Fruit fly (Drosophila melanogaster) whole organism, adult: Measurements from ENCODE around the gene DnaJ-1.

Experiments used
- CG11617 ChIP-seq: fragments of 200-800 bp; sonication (Bioruptor generic); optimal IDR thresholded peaks from 2 replicates; lab custom pipeline; 2017; ENCODE audit warnings: mild to moderate bottlenecking, missing biosample characterization, missing genetic modification reagents, missing genetic modification characterization
- CG12768 ChIP-seq: fragments of 200-800 bp; sonication (Bioruptor generic); optimal IDR thresholded peaks from 2 replicates; lab custom pipeline; 2017; ENCODE audit warnings: missing biosample characterization, missing genetic modification characterization, mild to moderate bottlenecking, moderate library complexity, missing genetic modification reagents
- CG14711 ChIP-seq: fragments of 200-800 bp; sonication (Bioruptor generic); optimal IDR thresholded peaks from 2 replicates; lab custom pipeline; 2018; ENCODE audit warnings: missing biosample characterization, mild to moderate bottlenecking, missing genetic modification characterization, moderate library complexity
- CG1620 ChIP-seq: fragments of 200-800 bp; sonication (Bioruptor generic); optimal IDR thresholded peaks from 2 replicates; lab custom pipeline; 2016; ENCODE audit warnings: missing biosample characterization, missing genetic modification characterization
- CG33017 ChIP-seq: fragments of 200-800 bp; sonication (Bioruptor generic); optimal IDR thresholded peaks from 2 replicates; lab custom pipeline; 2018; ENCODE audit warnings: missing biosample characterization, mild to moderate bottlenecking, missing genetic modification characterization, moderate library complexity
- CG5204 ChIP-seq: fragments of 200-800 bp; sonication (Bioruptor generic); optimal IDR thresholded peaks from 2 replicates; lab custom pipeline; 2016; ENCODE audit warnings: missing biosample characterization, missing genetic modification characterization
- CG7045 ChIP-seq: fragments of 200-800 bp; sonication (Bioruptor generic); optimal IDR thresholded peaks from 2 replicates; lab custom pipeline; 2017; ENCODE audit warnings: missing biosample characterization, mild to moderate bottlenecking, missing genetic modification characterization
- CG7101 ChIP-seq: fragments of 200-800 bp; sonication (Bioruptor generic); optimal IDR thresholded peaks from 2 replicates; lab custom pipeline; 2018; ENCODE audit warnings: missing biosample characterization, mild to moderate bottlenecking, missing genetic modification characterization, moderate library complexity
- Clk ChIP-seq: fragments of 200-800 bp; sonication (Bioruptor generic); optimal IDR thresholded peaks from 2 replicates; lab custom pipeline; 2017; ENCODE audit warnings: missing biosample characterization, missing genetic modification characterization
- Crg-1 ChIP-seq: fragments of 200-800 bp; sonication (Bioruptor generic); optimal IDR thresholded peaks from 2 replicates; lab custom pipeline; 2016; ENCODE audit warnings: missing biosample characterization, missing genetic modification characterization
- Hr96 ChIP-seq: fragments of 200-800 bp; sonication (Bioruptor generic); optimal IDR thresholded peaks from 2 replicates; lab custom pipeline; 2016; ENCODE audit warnings: missing biosample characterization, missing genetic modification characterization
- Mnt ChIP-seq: fragments of 200-800 bp; sonication (Bioruptor generic); optimal IDR thresholded peaks from 2 replicates; lab custom pipeline; 2016; ENCODE audit warnings: missing biosample characterization, mild to moderate bottlenecking, missing genetic modification characterization
- bab1 ChIP-seq: fragments of 200-800 bp; sonication (Bioruptor generic); optimal IDR thresholded peaks from 3 replicates; lab custom pipeline; 2019; ENCODE audit warnings: missing biosample characterization, mild to moderate bottlenecking, missing genetic modification characterization, moderate library complexity
- cic ChIP-seq: fragments of 200-800 bp; sonication (Bioruptor generic); optimal IDR thresholded peaks from 2 replicates; lab custom pipeline; 2017; ENCODE audit warnings: missing biosample characterization, mild to moderate bottlenecking, missing genetic modification characterization, moderate library complexity
- cnc ChIP-seq, 2 experiments: fragments of >200 bp; optimal IDR thresholded peaks; 2 replicates each; lab custom pipeline; 2017
- kay ChIP-seq: fragments of 200-800 bp; sonication (Bioruptor generic); peaks from one replicate; lab custom pipeline; 2016; ENCODE audit warnings: missing biosample characterization, missing genetic modification characterization, borderline replicate concordance
- ovo ChIP-seq: fragments of 200-800 bp; sonication (Bioruptor generic); optimal IDR thresholded peaks from 2 replicates; lab custom pipeline; 2016; ENCODE audit warnings: missing biosample characterization, missing genetic modification characterization
- pad ChIP-seq: fragments of 200-800 bp; sonication (Bioruptor generic); optimal IDR thresholded peaks from 3 replicates; lab custom pipeline; 2017; ENCODE audit warnings: missing biosample characterization, missing genetic modification characterization, mild to moderate bottlenecking, moderate library complexity, missing genetic modification reagents
- tj ChIP-seq: fragments of 200-800 bp; sonication (Bioruptor generic); optimal IDR thresholded peaks from 3 replicates; lab custom pipeline; 2017; ENCODE audit warnings: missing biosample characterization, mild to moderate bottlenecking, missing genetic modification characterization, moderate library complexity
- toe ChIP-seq: fragments of 200-800 bp; sonication (Bioruptor generic); optimal IDR thresholded peaks from 2 replicates; lab custom pipeline; 2016; ENCODE audit warnings: missing biosample characterization, missing genetic modification characterization

Gene DnaJ-1

DNA sequence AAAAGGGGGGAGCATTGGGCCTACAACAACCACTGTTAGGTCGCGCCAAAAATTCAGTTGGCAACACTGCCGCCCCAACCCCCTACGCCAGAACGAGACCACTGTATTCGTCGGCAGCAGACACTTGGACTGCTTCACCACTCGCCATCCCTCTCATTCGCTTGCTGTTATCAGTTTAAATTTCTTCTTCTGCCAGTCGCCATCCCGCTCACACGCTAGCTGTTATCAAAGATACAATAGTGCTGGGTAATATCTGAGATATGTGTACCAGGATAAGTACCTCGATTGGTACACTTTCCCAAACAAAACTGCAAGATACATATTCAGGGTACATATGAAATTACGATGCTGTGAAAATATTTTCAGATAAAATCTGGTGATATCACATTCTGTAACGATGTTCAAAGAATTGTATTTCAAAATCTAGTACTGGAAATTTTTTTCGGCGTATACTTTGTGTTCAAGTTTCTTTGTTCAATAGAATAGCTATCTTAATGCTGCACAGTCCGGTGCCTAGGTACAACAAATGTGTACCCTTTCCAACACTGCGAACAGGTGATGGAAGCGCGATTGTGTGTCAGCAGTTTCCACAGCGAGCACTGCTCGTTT, 18.9 kb upstream of the DnaJ-1 start:
- TF ChIP-seq cic (GFP tag; lab: Kevin White, UChicago) = peak; percentile 76
- peak; percentile 97 for TF ChIP-seq tj (GFP tag; lab: Kevin White, UChicago)
- peak; percentile 92 for TF ChIP-seq Mnt (GFP tag; lab: Kevin White, UChicago)
- peak; percentile 84 for TF ChIP-seq CG1620 (GFP tag; lab: Kevin White, UChicago)
- no peak for TF ChIP-seq kay (GFP tag; lab: Kevin White, UChicago)
- TF ChIP-seq Hr96 (GFP tag; lab: Kevin White, UChicago) = no peak
- TF ChIP-seq CG12768 (GFP tag; lab: Kevin White, UChicago) = peak; percentile 90
- TF ChIP-seq CG11617 (GFP tag; lab: Kevin White, UChicago) = peak; percentile 87
- TF ChIP-seq bab1 (GFP tag; lab: Kevin White, UChicago) = peak; percentile 93
- no peak for TF ChIP-seq CG5204 (GFP tag; lab: Kevin White, UChicago)
- peak; percentile 80 for TF ChIP-seq CG14711 (tag; lab: Kevin White, UChicago)
- TF ChIP-seq pad (GFP tag; lab: Kevin White, UChicago) = peak; percentile 99
- TF ChIP-seq CG33017 (tag; lab: Kevin White, UChicago) = peak; percentile 94
- TF ChIP-seq ovo = peak; percentile 77
- peak; percentile 71 for TF ChIP-seq Clk (GFP tag; lab: Kevin White, UChicago)
- peak; percentile 93 for TF ChIP-seq CG7101 (tag; lab: Kevin White, UChicago)
- peak; percentile 34 to 89 for TF ChIP-seq cnc (optimal IDR thresholded peaks at IDR 0.05; lab: Kevin White, UChicago)
- TF ChIP-seq CG7045 = peak; percentile 93
- no peak for TF ChIP-seq toe (GFP tag; lab: Kevin White, UChicago)
- peak; percentile 94 for TF ChIP-seq Crg-1 (GFP tag; lab: Kevin White, UChicago)

DNA sequence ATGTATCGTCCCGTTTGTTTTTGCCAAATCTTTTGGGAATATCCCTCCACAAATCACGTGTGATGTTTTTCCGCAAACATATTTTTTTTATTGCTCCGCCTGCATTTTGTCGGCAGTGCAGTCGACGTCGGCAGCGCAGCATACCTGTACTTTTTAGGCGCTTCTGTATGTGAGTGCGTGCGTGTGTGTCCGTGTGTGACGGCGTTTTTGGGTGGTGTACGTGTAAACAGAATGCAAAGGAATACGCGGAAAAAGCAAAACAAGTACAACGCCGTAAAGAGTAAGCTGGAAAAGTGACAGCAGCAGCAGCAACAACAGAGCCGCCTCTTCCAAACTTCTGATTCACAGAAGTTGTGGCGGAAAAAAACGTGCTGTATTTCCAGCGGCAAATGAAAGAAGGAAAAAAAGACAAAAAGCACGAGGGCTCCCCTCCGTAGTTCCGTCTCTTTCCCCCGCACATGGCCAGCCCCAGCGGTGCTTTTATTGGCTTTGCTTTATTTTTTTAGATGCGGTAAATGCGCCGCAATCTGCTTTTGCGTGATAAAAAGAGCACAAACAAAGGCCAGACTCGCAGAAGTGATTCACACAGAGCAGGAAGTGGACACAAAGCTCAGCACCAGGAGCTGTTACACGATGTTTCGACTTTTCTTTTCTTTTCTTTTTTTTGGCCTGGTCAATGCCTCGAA, 18.3 kb upstream of the DnaJ-1 start:
- TF ChIP-seq CG12768 (GFP tag; lab: Kevin White, UChicago) (peak; percentile 37), Mnt (GFP tag; lab: Kevin White, UChicago) (peak; percentile 82), bab1 (GFP tag; lab: Kevin White, UChicago) (no peak), cic (GFP tag; lab: Kevin White, UChicago) (peak; percentile 75), tj (GFP tag; lab: Kevin White, UChicago) (peak; percentile 36)

dm6 chr3L:5768532-5769497, 16.8 kb upstream of the DnaJ-1 start, which contains the start of the genes Ppat-Dpck and scny:
Gene Ppat-Dpck (minus strand): TSS chr3L:5768794.
Gene scny (plus strand): TSS chr3L:5769002.
- TF ChIP-seq tj (GFP tag; lab: Kevin White, UChicago) = peak; percentile 51
- TF ChIP-seq ovo = peak; percentile 83
- peak; percentile 48 for TF ChIP-seq CG7101 (tag; lab: Kevin White, UChicago)
- peak; percentile 16 for TF ChIP-seq CG12768 (GFP tag; lab: Kevin White, UChicago)
- peak; percentile 91 for TF ChIP-seq Mnt (GFP tag; lab: Kevin White, UChicago)
- no peak for TF ChIP-seq CG7045
- TF ChIP-seq Clk (GFP tag; lab: Kevin White, UChicago) = no peak
- peak; percentile 54 for TF ChIP-seq bab1 (GFP tag; lab: Kevin White, UChicago)
- no peak for TF ChIP-seq Hr96 (GFP tag; lab: Kevin White, UChicago)
- TF ChIP-seq CG5204 (GFP tag; lab: Kevin White, UChicago) = no peak
- TF ChIP-seq CG1620 (GFP tag; lab: Kevin White, UChicago) = no peak
- peak; percentile 52 for TF ChIP-seq cic (GFP tag; lab: Kevin White, UChicago)
- TF ChIP-seq CG33017 (tag; lab: Kevin White, UChicago) = no peak
- peak; percentile 88 for TF ChIP-seq CG14711 (tag; lab: Kevin White, UChicago)
- no peak for TF ChIP-seq Crg-1 (GFP tag; lab: Kevin White, UChicago)
- no peak for TF ChIP-seq pad (GFP tag; lab: Kevin White, UChicago)
- TF ChIP-seq toe (GFP tag; lab: Kevin White, UChicago) = no peak
- no peak for TF ChIP-seq kay (GFP tag; lab: Kevin White, UChicago)
- peak; percentile 60 for TF ChIP-seq CG11617 (GFP tag; lab: Kevin White, UChicago)
- TF ChIP-seq cnc (optimal IDR thresholded peaks at IDR 0.05; lab: Kevin White, UChicago) = no peak

dm6 chr3L:5765844-5766200, 13.8 kb upstream of the DnaJ-1 start, which contains the start of gene Txl:
Gene Txl (plus strand): TSS chr3L:5765846.
- TF ChIP-seq Clk (GFP tag; lab: Kevin White, UChicago) = no peak
- TF ChIP-seq cnc (optimal IDR thresholded peaks at IDR 0.05; lab: Kevin White, UChicago) = peak; percentile 85 to 95
